Fruit fly (Drosophila melanogaster) whole organism, prepupa: ENCODE results near the gene stai.

Experiments used
- CG10631 ChIP-seq: fragments of 200-800 bp; sonication (Bioruptor generic); optimal IDR thresholded peaks from 2 replicates; lab custom pipeline; 2016; ENCODE audit warnings: missing biosample characterization, missing genetic modification characterization
- CG10669 ChIP-seq: fragments of 200-800 bp; sonication (Bioruptor generic); optimal IDR thresholded peaks from 3 replicates; lab custom pipeline; 2018; ENCODE audit warnings: missing biosample characterization, mild to moderate bottlenecking, missing genetic modification characterization, moderate library complexity
- CG11294 ChIP-seq: fragments of 200-800 bp; sonication (Bioruptor generic); IDR thresholded peaks from 2 replicates; pipeline ENCODE4 v1.3.6; 2022; ENCODE audit warnings: missing biosample characterization, missing genetic modification characterization
- CG11762 ChIP-seq: fragments of 200-800 bp; sonication (Bioruptor generic); optimal IDR thresholded peaks from 3 replicates; lab custom pipeline; 2016; ENCODE audit warnings: missing biosample characterization, missing genetic modification characterization; ENCODE audit not compliant: insufficient read depth
- CG15336 ChIP-seq: fragments of 200-800 bp; sonication (Bioruptor generic); IDR thresholded peaks from 2 replicates; pipeline ENCODE4 v1.3.6; 2022; ENCODE audit warnings: missing biosample characterization, missing genetic modification characterization
- CG1621 ChIP-seq: fragments of 200-800 bp; sonication (Bioruptor generic); optimal IDR thresholded peaks from 3 replicates; lab custom pipeline; 2018; ENCODE audit warnings: missing biosample characterization, mild to moderate bottlenecking, missing genetic modification characterization
- CG3032 ChIP-seq: fragments of 200-800 bp; optimal IDR thresholded peaks from 2 replicates; lab custom pipeline; 2019; ENCODE audit warnings: missing biosample characterization, mild to moderate bottlenecking, missing genetic modification characterization, moderate library complexity
- CG34406 ChIP-seq: fragments of 200-800 bp; sonication (Bioruptor generic); optimal IDR thresholded peaks from 3 replicates; lab custom pipeline; 2016; ENCODE audit warnings: missing biosample characterization, missing genetic modification characterization
- CG3919 ChIP-seq: fragments of 200-800 bp; sonication (Bioruptor generic); optimal IDR thresholded peaks from 3 replicates; lab custom pipeline; 2016; ENCODE audit warnings: missing biosample characterization, missing genetic modification characterization
- CG4318 ChIP-seq: fragments of 200-800 bp; sonication (Bioruptor generic); optimal IDR thresholded peaks from 3 replicates; lab custom pipeline; 2017; ENCODE audit warnings: missing biosample characterization, mild to moderate bottlenecking, missing genetic modification characterization
- CG6163 ChIP-seq: fragments of 200-800 bp; sonication (Bioruptor generic); IDR thresholded peaks from 3 replicates; pipeline ENCODE4 v1.3.6; 2022; ENCODE audit warnings: missing biosample characterization, missing genetic modification characterization
- CG6792 ChIP-seq: fragments of 200-800 bp; sonication (Bioruptor generic); optimal IDR thresholded peaks from 3 replicates; lab custom pipeline; 2016; ENCODE audit warnings: missing biosample characterization, missing genetic modification characterization
- CG6808 ChIP-seq: fragments of 200-800 bp; sonication (Bioruptor generic); optimal IDR thresholded peaks from 3 replicates; lab custom pipeline; 2017; ENCODE audit warnings: missing biosample characterization, missing genetic modification characterization, mild to moderate bottlenecking, moderate library complexity, missing genetic modification reagents
- CG7368 ChIP-seq: fragments of 200-800 bp; sonication (Bioruptor generic); optimal IDR thresholded peaks from 3 replicates; lab custom pipeline; 2016; ENCODE audit warnings: missing biosample characterization, missing genetic modification characterization
- CG8119 ChIP-seq: fragments of 200-800 bp; sonication (Bioruptor generic); IDR thresholded peaks from 3 replicates; pipeline ENCODE4 v1.3.6; 2022; ENCODE audit warnings: missing biosample characterization, missing genetic modification characterization
- CG8319 ChIP-seq: fragments of 200-800 bp; sonication (Bioruptor generic); optimal IDR thresholded peaks from 3 replicates; lab custom pipeline; 2016; ENCODE audit warnings: missing biosample characterization, missing genetic modification characterization
- CG8632 ChIP-seq: fragments of 200-800 bp; sonication (Bioruptor generic); optimal IDR thresholded peaks from 3 replicates; lab custom pipeline; 2016; ENCODE audit warnings: missing biosample characterization, missing genetic modification characterization
- CG9139 ChIP-seq: fragments of 200-800 bp; sonication (Bioruptor generic); optimal IDR thresholded peaks from 3 replicates; lab custom pipeline; 2017; ENCODE audit warnings: missing biosample characterization, mild to moderate bottlenecking, missing genetic modification characterization
- Eip78C ChIP-seq: fragments of 200-800 bp; sonication (Bioruptor generic); peaks from one replicate; lab custom pipeline; 2016; ENCODE audit warnings: missing biosample characterization, missing genetic modification characterization
- Eip93F ChIP-seq: fragments of 200-800 bp; sonication (Bioruptor generic); optimal IDR thresholded peaks from 2 replicates; lab custom pipeline; 2016; ENCODE audit warnings: missing biosample characterization, mild to moderate bottlenecking, missing genetic modification characterization
- Ets96B ChIP-seq: fragments of 200-800 bp; optimal IDR thresholded peaks from 2 replicates; lab custom pipeline; 2019; ENCODE audit warnings: missing biosample characterization, mild to moderate bottlenecking, missing genetic modification characterization, moderate library complexity
- Hr38 ChIP-seq: sonication (Bioruptor generic); optimal IDR thresholded peaks from 2 replicates; lab custom pipeline; 2016; ENCODE audit warnings: missing biosample characterization, missing genetic modification characterization
- Hr4 ChIP-seq: fragments of 200-800 bp; sonication (Bioruptor generic); optimal IDR thresholded peaks from 3 replicates; lab custom pipeline; 2016; ENCODE audit warnings: missing biosample characterization, missing genetic modification characterization
- Met ChIP-seq: fragments of 200-800 bp; sonication (Bioruptor generic); optimal IDR thresholded peaks from 3 replicates; lab custom pipeline; 2016; ENCODE audit warnings: missing biosample characterization, missing genetic modification characterization
- OdsH ChIP-seq: fragments of 200-800 bp; sonication (Bioruptor generic); optimal IDR thresholded peaks from 3 replicates; lab custom pipeline; 2016; ENCODE audit warnings: missing biosample characterization, missing genetic modification characterization
- Sox102F ChIP-seq: fragments of 200-800 bp; sonication (Bioruptor generic); optimal IDR thresholded peaks from 2 replicates; lab custom pipeline; 2016; ENCODE audit warnings: missing biosample characterization, mild to moderate bottlenecking, missing genetic modification characterization
- Sox14 ChIP-seq: fragments of 200-800 bp; sonication (Bioruptor generic); optimal IDR thresholded peaks from 3 replicates; lab custom pipeline; 2016; ENCODE audit warnings: missing biosample characterization, missing genetic modification characterization
- Sox15 ChIP-seq: fragments of 200-800 bp; sonication (Bioruptor generic); optimal IDR thresholded peaks from 3 replicates; lab custom pipeline; 2016; ENCODE audit warnings: missing biosample characterization, missing genetic modification characterization
- achi ChIP-seq: fragments of 200-800 bp; sonication (Bioruptor generic); optimal IDR thresholded peaks from 3 replicates; lab custom pipeline; 2016; ENCODE audit warnings: missing biosample characterization, missing genetic modification characterization
- acj6 ChIP-seq: fragments of 200-800 bp; sonication (Bioruptor generic); optimal IDR thresholded peaks from 3 replicates; lab custom pipeline; 2016; ENCODE audit warnings: missing biosample characterization, missing genetic modification characterization
- dac ChIP-seq: fragments of 200-800 bp; sonication (Bioruptor generic); optimal IDR thresholded peaks from 2 replicates; lab custom pipeline; 2017; ENCODE audit warnings: missing biosample characterization, mild to moderate bottlenecking, missing genetic modification characterization
- dsx ChIP-seq: fragments of 200-800 bp; optimal IDR thresholded peaks from 3 replicates; lab custom pipeline; 2019; ENCODE audit warnings: missing biosample characterization, mild to moderate bottlenecking, missing genetic modification characterization, moderate library complexity; ENCODE audit not compliant: poor library complexity, severe bottlenecking
- eg ChIP-seq: fragments of 200-800 bp; sonication (Bioruptor generic); IDR thresholded peaks from 3 replicates; pipeline ENCODE4 v1.3.6; 2022; ENCODE audit warnings: missing biosample characterization, missing genetic modification characterization
- esn ChIP-seq: fragments of 200-800 bp; sonication (Bioruptor generic); optimal IDR thresholded peaks from 2 replicates; lab custom pipeline; 2016; ENCODE audit warnings: missing biosample characterization, mild to moderate bottlenecking, missing genetic modification characterization, moderate library complexity
- fd59A ChIP-seq: fragments of 200-800 bp; sonication (Bioruptor generic); optimal IDR thresholded peaks from 2 replicates; lab custom pipeline; 2017; ENCODE audit warnings: missing biosample characterization, mild to moderate bottlenecking, missing genetic modification characterization, missing genetic modification reagents
- fd85E ChIP-seq: fragments of 200-800 bp; sonication (Bioruptor generic); optimal IDR thresholded peaks from 3 replicates; lab custom pipeline; 2016; ENCODE audit warnings: missing biosample characterization, missing genetic modification characterization
- fkh ChIP-seq: fragments of 200-800 bp; sonication (Bioruptor generic); optimal IDR thresholded peaks from 3 replicates; lab custom pipeline; 2017; ENCODE audit warnings: missing biosample characterization, mild to moderate bottlenecking, missing genetic modification characterization, moderate library complexity
- lz ChIP-seq: fragments of 200-800 bp; sonication (Bioruptor generic); optimal IDR thresholded peaks from 3 replicates; lab custom pipeline; 2016; ENCODE audit warnings: missing biosample characterization, missing genetic modification characterization
- net ChIP-seq: fragments of 200-800 bp; sonication (Bioruptor generic); optimal IDR thresholded peaks from 3 replicates; lab custom pipeline; 2016; ENCODE audit warnings: missing biosample characterization, missing genetic modification characterization
- pdm3 ChIP-seq: fragments of 200-800 bp; sonication (Bioruptor generic); optimal IDR thresholded peaks from 3 replicates; lab custom pipeline; 2016; ENCODE audit warnings: missing biosample characterization, missing genetic modification characterization
- salr ChIP-seq, 2 experiments: fragments of 200-800 bp; sonication (Bioruptor generic); optimal IDR thresholded peaks; 3 replicates each; lab custom pipeline; 2016 to 2018; ENCODE audit warnings: missing biosample characterization in 2 of 2, missing genetic modification characterization in 2 of 2, mild to moderate bottlenecking in 1 of 2
- spab ChIP-seq: fragments of 200-800 bp; sonication (Bioruptor generic); optimal IDR thresholded peaks from 2 replicates; lab custom pipeline; 2017; ENCODE audit warnings: missing biosample characterization, mild to moderate bottlenecking, missing genetic modification characterization, missing genetic modification reagents
- ss ChIP-seq, 2 experiments: fragments of 200-800 bp; sonication (Bioruptor generic); optimal IDR thresholded peaks; 2 replicates in 1 of 2; 3 replicates in 1 of 2; lab custom pipeline; 2017 to 2018; ENCODE audit warnings: mild to moderate bottlenecking in 2 of 2, missing biosample characterization in 2 of 2, missing genetic modification characterization in 2 of 2, moderate library complexity in 1 of 2
- svp ChIP-seq: fragments of 200-800 bp; sonication (Bioruptor generic); peaks from one replicate; lab custom pipeline; 2016; ENCODE audit warnings: missing biosample characterization, missing genetic modification characterization
- topi ChIP-seq: fragments of 200-800 bp; sonication (Bioruptor generic); optimal IDR thresholded peaks from 3 replicates; lab custom pipeline; 2016; ENCODE audit warnings: missing biosample characterization, missing genetic modification characterization
- vri ChIP-seq: fragments of 200-800 bp; sonication (Bioruptor generic); optimal IDR thresholded peaks from 3 replicates; lab custom pipeline; 2016; ENCODE audit warnings: missing biosample characterization, mild to moderate bottlenecking, missing genetic modification characterization

stai gene

DNA sequence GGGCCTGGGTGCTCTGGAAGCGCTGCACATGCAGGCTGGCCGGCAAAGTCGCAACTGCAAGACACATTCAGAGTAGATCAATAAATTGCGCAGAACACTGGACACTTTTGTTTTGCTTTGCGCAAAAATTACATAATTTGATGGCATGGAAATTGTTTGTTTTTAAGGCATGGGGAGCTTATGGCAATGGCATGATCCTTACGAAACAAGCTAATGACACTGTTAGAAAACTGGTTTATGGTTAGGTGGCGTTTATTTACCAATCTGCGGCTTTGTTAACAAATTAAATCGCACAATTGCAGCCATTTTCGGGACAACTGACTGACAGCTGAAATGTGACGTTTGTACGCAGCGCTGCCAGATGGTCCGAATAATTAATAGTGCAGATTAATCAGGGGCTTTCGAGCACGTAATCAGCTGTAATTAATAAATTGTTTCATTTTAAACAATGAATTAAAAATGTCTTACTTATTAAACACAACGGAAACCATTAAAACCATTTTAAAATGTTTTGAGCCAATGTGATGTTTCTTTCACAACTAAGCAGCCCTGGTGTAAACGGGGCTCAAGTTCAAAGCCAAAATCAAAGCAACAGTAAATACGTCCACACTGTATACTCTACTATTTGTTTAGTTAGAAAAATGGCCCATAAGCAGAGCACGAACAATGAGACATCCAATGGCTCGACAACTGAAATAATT lies 37.6 kb upstream of the stai start, which contains the start of the genes ND-51 and CG13994 (continued):
- TF ChIP-seq spab (GFP tag; lab: Kevin White, UChicago) (peak; percentile 31), CG11294 (GFP tag; lab: Robert Waterston, UW) (peak; percentile 30; the same call in 1 of the 2 replicates), Ets96B (tag; lab: Kevin White, UChicago) (peak; percentile 65), CG7368 (GFP tag; lab: Kevin White, UChicago) (no peak), acj6 (peak; percentile 78), Sox15 (GFP tag; lab: Kevin White, UChicago) (peak; percentile 64), OdsH (GFP tag; lab: Kevin White, UChicago) (no peak), Hr4 (GFP tag; lab: Kevin White, UChicago) (peak; percentile 86), fkh (peak; percentile 98), net (no peak), dsx (GFP tag; lab: Kevin White, UChicago) (no peak), CG9139 (GFP tag; lab: Kevin White, UChicago) (no peak), Eip78C (peak; percentile 91), CG34406 (peak; percentile 69), CG6792 (GFP tag; lab: Kevin White, UChicago) (peak; percentile 59), pdm3 (GFP tag; lab: Kevin White, UChicago) (peak; percentile 80), CG3032 (tag; lab: Kevin White, UChicago) (peak; percentile 75), esn (GFP tag; lab: Kevin White, UChicago) (peak; percentile 73), dac (GFP tag; lab: Kevin White, UChicago) (no peak), fd59A (GFP tag; lab: Kevin White, UChicago) (peak; percentile 33), CG8319 (GFP tag; lab: Kevin White, UChicago) (peak; percentile 43), CG10669 (no peak), Sox102F (GFP tag; lab: Kevin White, UChicago) (no peak), CG6808 (GFP tag; lab: Kevin White, UChicago) (peak; percentile 51), CG15336 (GFP tag; lab: Robert Waterston, UW) (peak; percentile 55), salr (GFP tag; optimal IDR thresholded peaks at IDR 0.05; lab: Kevin White, UChicago) (peak in 1 of 2 experiments; percentile 53), topi (GFP tag; lab: Kevin White, UChicago) (peak; percentile 73), CG8632 (peak; percentile 45)

- TF ChIP-seq CG15336 (GFP tag; lab: Robert Waterston, UW) (peak; percentile 100), CG3032 (tag; lab: Kevin White, UChicago) (peak; percentile 99), CG11762 (GFP tag; lab: Kevin White, UChicago) (peak; percentile 99), CG8119 (GFP tag; lab: Robert Waterston, UW) (peak; percentile 100), CG11294 (GFP tag; lab: Robert Waterston, UW) (peak; percentile 99), Sox15 (GFP tag; lab: Kevin White, UChicago) (peak; percentile 99), lz (GFP tag; lab: Kevin White, UChicago) (peak; percentile 100), salr (GFP tag; optimal IDR thresholded peaks at IDR 0.05; lab: Kevin White, UChicago) (peak; percentile 100), acj6 (peak; percentile 100), CG8319 (GFP tag; lab: Kevin White, UChicago) (peak; percentile 99), CG6792 (GFP tag; lab: Kevin White, UChicago) (peak; percentile 100), svp (GFP tag; lab: Kevin White, UChicago) (peak; percentile 100), fd85E (peak; percentile 97), CG1621 (tag; lab: Kevin White, UChicago) (peak; percentile 99), Hr38 (GFP tag; lab: Kevin White, UChicago) (peak; percentile 94), ss (GFP tag; optimal IDR thresholded peaks at IDR 0.05; lab: Kevin White, UChicago) (peak; percentile 99 to 100), eg (GFP tag; lab: Robert Waterston, UW) (peak; percentile 100), Sox14 (GFP tag; lab: Kevin White, UChicago) (peak; percentile 100), dac (GFP tag; lab: Kevin White, UChicago) (peak; percentile 99), CG4318 (peak; percentile 99), pdm3 (GFP tag; lab: Kevin White, UChicago) (peak; percentile 100), Eip93F (GFP tag; lab: Kevin White, UChicago) (peak; percentile 99), fd59A (GFP tag; lab: Kevin White, UChicago) (peak; percentile 99), CG10631 (peak; percentile 100), CG8632 (peak; percentile 100), fkh (peak; percentile 96), vri (GFP tag; lab: Kevin White, UChicago) (peak; percentile 100), CG7368 (GFP tag; lab: Kevin White, UChicago) (peak; percentile 99), Met (peak; percentile 100), CG6163 (peak; percentile 100), achi (GFP tag; lab: Kevin White, UChicago) (peak; percentile 99), OdsH (GFP tag; lab: Kevin White, UChicago) (peak; percentile 100), CG6808 (GFP tag; lab: Kevin White, UChicago) (peak; percentile 97), CG3919 (peak; percentile 100)
These were observed 34.4 kb upstream of the stai start, which contains the start of the genes Fbw5 and CG9147 for dm6 chr2L:6065823-6066222. Gene Fbw5 (minus strand): TSS chr2L:6065953. Gene CG9147 (plus strand): TSS chr2L:6065997.
